Worm (Caenorhabditis elegans) whole organism, L3 larva: ENCODE results near the gene F28H7.7.

ENCODE experiments used
- R02D3.7 ChIP-seq: fragments of 150-350 bp; optimal IDR thresholded peaks from 2 replicates; lab custom pipeline; 2014; ENCODE audit warnings: missing biosample characterization, missing genetic modification characterization
- aly-2 ChIP-seq: fragments of 150-350 bp; optimal IDR thresholded peaks from 2 replicates; lab custom pipeline; 2014; ENCODE audit warnings: missing biosample characterization, missing genetic modification characterization
- ama-1 ChIP-seq: fragments of 150-350 bp; optimal IDR thresholded peaks from 2 replicates; lab custom pipeline; 2018
- ceh-16 ChIP-seq: sonication (generic microtip); optimal IDR thresholded peaks from 2 replicates; lab custom pipeline; 2017; ENCODE audit warnings: missing biosample characterization, missing genetic modification characterization
- ceh-28 ChIP-seq: fragments of 150-350 bp; optimal IDR thresholded peaks from 2 replicates; lab custom pipeline; 2014; ENCODE audit warnings: missing biosample characterization, missing genetic modification reagents, missing genetic modification characterization
- ceh-82 ChIP-seq: fragments of 150-350 bp; optimal IDR thresholded peaks from 2 replicates; lab custom pipeline; 2014; ENCODE audit warnings: missing biosample characterization, missing genetic modification characterization
- ceh-9 ChIP-seq: sonication (generic microtip); optimal IDR thresholded peaks from 2 replicates; lab custom pipeline; 2018; ENCODE audit warnings: missing biosample characterization, missing genetic modification characterization
- egl-27 ChIP-seq: sonication (generic microtip); optimal IDR thresholded peaks from 4 replicates; lab custom pipeline; 2017; ENCODE audit warnings: missing biosample characterization, missing genetic modification reagents, missing genetic modification characterization
- egl-5 ChIP-seq: fragments of 150-350 bp; optimal IDR thresholded peaks from 2 replicates; lab custom pipeline; 2017; ENCODE audit warnings: missing biosample characterization, missing genetic modification reagents, missing genetic modification characterization, inconsistent platforms
- elt-1 ChIP-seq: fragments of 150-350 bp; optimal IDR thresholded peaks from 2 replicates; lab custom pipeline; 2014; ENCODE audit warnings: missing biosample characterization, missing genetic modification characterization
- elt-2 ChIP-seq: sonication (generic microtip); optimal IDR thresholded peaks from 2 replicates; lab custom pipeline; 2016; ENCODE audit warnings: missing genetic modification reagents, mild to moderate bottlenecking, missing genetic modification characterization, missing compliant biosample characterization
- elt-3 ChIP-seq, 3 experiments: fragments of 150-350 bp in 1 of 3; sonication (generic microtip) in 2 of 3; optimal IDR thresholded peaks; 2 replicates in 2 of 3; 4 replicates in 1 of 3; lab custom pipeline; 2014 to 2017; ENCODE audit warnings: missing biosample characterization in 3 of 3, missing genetic modification characterization in 3 of 3
- eor-1 ChIP-seq, 2 experiments: fragments of 150-350 bp; optimal IDR thresholded peaks; 2 replicates each; lab custom pipeline; 2014 to 2018; ENCODE audit warnings: missing biosample characterization in 2 of 2, missing genetic modification characterization in 2 of 2
- fkh-10 ChIP-seq: sonication (generic microtip); optimal IDR thresholded peaks from 2 replicates; lab custom pipeline; 2017; ENCODE audit warnings: missing biosample characterization, missing genetic modification reagents, missing genetic modification characterization
- fkh-2 ChIP-seq: fragments of 150-350 bp; optimal IDR thresholded peaks from 2 replicates; lab custom pipeline; 2014; ENCODE audit warnings: missing biosample characterization, missing genetic modification reagents, missing genetic modification characterization
- fos-1 ChIP-seq: fragments of 150-350 bp; optimal IDR thresholded peaks from 2 replicates; lab custom pipeline; 2014; ENCODE audit warnings: missing biosample characterization, missing genetic modification characterization
- hmg-11 ChIP-seq: sonication (generic microtip); optimal IDR thresholded peaks from 2 replicates; lab custom pipeline; 2016; ENCODE audit warnings: missing genetic modification characterization, missing compliant biosample characterization
- jun-1 ChIP-seq: fragments of 150-350 bp; optimal IDR thresholded peaks from 2 replicates; lab custom pipeline; 2014; ENCODE audit warnings: missing biosample characterization, missing genetic modification reagents, missing genetic modification characterization
- lin-15B ChIP-seq: fragments of 150-350 bp; optimal IDR thresholded peaks from 2 replicates; lab custom pipeline; 2014; ENCODE audit warnings: missing biosample characterization, missing genetic modification characterization
- lin-39 ChIP-seq: fragments of 150-350 bp; optimal IDR thresholded peaks from 2 replicates; lab custom pipeline; 2018; ENCODE audit warnings: missing biosample characterization, missing genetic modification reagents, missing genetic modification characterization
- mdl-1 ChIP-seq: fragments of 150-350 bp; optimal IDR thresholded peaks from 2 replicates; lab custom pipeline; 2014; ENCODE audit warnings: missing biosample characterization, missing genetic modification characterization
- nfya-1 ChIP-seq: sonication (generic microtip); optimal IDR thresholded peaks from 2 replicates; lab custom pipeline; 2017; ENCODE audit warnings: missing genetic modification characterization, mild to moderate bottlenecking, missing compliant biosample characterization, antibody characterized with exemption, moderate library complexity; ENCODE audit not compliant: insufficient read depth
- nhr-11 ChIP-seq: fragments of 150-350 bp; optimal IDR thresholded peaks from 2 replicates; lab custom pipeline; 2014; ENCODE audit warnings: missing biosample characterization, missing genetic modification characterization
- nhr-12 ChIP-seq: fragments of 150-350 bp; optimal IDR thresholded peaks from 2 replicates; lab custom pipeline; 2014; ENCODE audit warnings: missing biosample characterization, missing genetic modification characterization
- nhr-23 ChIP-seq: fragments of 150-350 bp; optimal IDR thresholded peaks from 2 replicates; lab custom pipeline; 2014; ENCODE audit warnings: missing biosample characterization, missing genetic modification reagents, missing genetic modification characterization
- nhr-237 ChIP-seq: fragments of 150-350 bp; optimal IDR thresholded peaks from 2 replicates; lab custom pipeline; 2014; ENCODE audit warnings: missing biosample characterization, missing genetic modification characterization
- nhr-25 ChIP-seq: sonication (generic microtip); optimal IDR thresholded peaks from 2 replicates; lab custom pipeline; 2017; ENCODE audit warnings: missing biosample characterization, missing genetic modification characterization
- nhr-28 ChIP-seq: fragments of 150-350 bp; optimal IDR thresholded peaks from 2 replicates; lab custom pipeline; 2014; ENCODE audit warnings: missing biosample characterization, missing genetic modification characterization
- nhr-43 ChIP-seq: sonication (generic microtip); optimal IDR thresholded peaks from 2 replicates; lab custom pipeline; 2016; ENCODE audit warnings: mild to moderate bottlenecking, missing genetic modification characterization, missing compliant biosample characterization; ENCODE audit not compliant: poor library complexity, severe bottlenecking
- nhr-67 ChIP-seq: fragments of 150-350 bp; optimal IDR thresholded peaks from 2 replicates; lab custom pipeline; 2014; ENCODE audit warnings: missing biosample characterization, missing genetic modification characterization
- nhr-77 ChIP-seq: fragments of 150-350 bp; optimal IDR thresholded peaks from 2 replicates; lab custom pipeline; 2014; ENCODE audit warnings: missing biosample characterization, missing genetic modification characterization
- pha-4 ChIP-seq: fragments of 150-350 bp; optimal IDR thresholded peaks from 2 replicates; lab custom pipeline; 2014; ENCODE audit warnings: missing biosample characterization, missing genetic modification reagents, missing genetic modification characterization
- pqm-1 ChIP-seq: fragments of 150-350 bp; optimal IDR thresholded peaks from 2 replicates; lab custom pipeline; 2017; ENCODE audit warnings: missing biosample characterization, missing genetic modification characterization, inconsistent platforms
- sea-2 ChIP-seq: fragments of 150-350 bp; sonication (generic microtip); optimal IDR thresholded peaks from 4 replicates; lab custom pipeline; 2014; ENCODE audit warnings: missing biosample characterization, missing genetic modification reagents, missing genetic modification characterization
- skn-1 ChIP-seq: fragments of 150-350 bp; optimal IDR thresholded peaks from 2 replicates; lab custom pipeline; 2014; ENCODE audit warnings: missing biosample characterization, missing genetic modification characterization
- snpc-4 ChIP-seq: fragments of 150-350 bp; optimal IDR thresholded peaks from 2 replicates; lab custom pipeline; 2014; ENCODE audit warnings: missing biosample characterization, missing genetic modification characterization
- tbx-2 ChIP-seq: sonication (generic microtip); optimal IDR thresholded peaks from 2 replicates; lab custom pipeline; 2016; ENCODE audit warnings: mild to moderate bottlenecking, missing genetic modification characterization, missing compliant biosample characterization
- unc-39 ChIP-seq: sonication (generic microtip); optimal IDR thresholded peaks from 4 replicates; lab custom pipeline; 2017; ENCODE audit warnings: missing biosample characterization, missing genetic modification characterization
- unc-62 ChIP-seq: fragments of 150-350 bp; sonication (generic microtip); optimal IDR thresholded peaks from 4 replicates; lab custom pipeline; 2014; ENCODE audit warnings: missing biosample characterization, missing genetic modification reagents, missing genetic modification characterization
- ztf-11 ChIP-seq: fragments of 150-350 bp; optimal IDR thresholded peaks from 2 replicates; lab custom pipeline; 2014; ENCODE audit warnings: missing biosample characterization, missing genetic modification characterization
- ztf-4 ChIP-seq: fragments of 150-350 bp; optimal IDR thresholded peaks from 2 replicates; lab custom pipeline; 2014; ENCODE audit warnings: missing biosample characterization, missing genetic modification characterization

Gene F28H7.7

DNA sequence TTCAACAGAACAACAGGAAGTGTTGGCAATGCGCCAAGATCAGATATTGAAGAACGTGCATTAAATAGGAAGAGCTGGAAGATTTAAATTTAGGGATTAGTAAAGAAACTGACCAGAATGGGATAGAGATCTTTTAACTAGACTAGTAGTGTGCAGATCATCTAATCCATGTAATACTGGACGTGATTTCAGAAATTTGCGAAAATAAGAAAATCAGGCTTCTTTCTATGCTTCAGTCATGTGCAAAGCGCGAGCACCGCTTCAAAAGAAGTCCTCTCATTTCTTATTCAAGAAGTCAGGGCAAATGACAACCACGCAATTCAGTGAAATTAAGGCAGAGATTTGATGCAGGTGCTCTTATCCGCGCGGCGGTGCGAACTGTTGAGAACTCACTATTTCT is 35.9 kb downstream of the F28H7.7 start:
- TF ChIP-seq ceh-28 (tag; lab: Kevin White, UChicago) (no peak), ama-1 (lab: Kevin White, UChicago) (no peak), fos-1 (tag; lab: Kevin White, UChicago) (no peak), eor-1 (tag; optimal IDR thresholded peaks at IDR 0.05; lab: Kevin White, UChicago) (no peak), egl-5 (tag; lab: Kevin White, UChicago) (no peak), elt-3 (tag; optimal IDR thresholded peaks at IDR 0.05; lab: Kevin White, UChicago) (no peak), nfya-1 (no peak), elt-2 (tag; lab: Kevin White, UChicago) (no peak)

DNA sequence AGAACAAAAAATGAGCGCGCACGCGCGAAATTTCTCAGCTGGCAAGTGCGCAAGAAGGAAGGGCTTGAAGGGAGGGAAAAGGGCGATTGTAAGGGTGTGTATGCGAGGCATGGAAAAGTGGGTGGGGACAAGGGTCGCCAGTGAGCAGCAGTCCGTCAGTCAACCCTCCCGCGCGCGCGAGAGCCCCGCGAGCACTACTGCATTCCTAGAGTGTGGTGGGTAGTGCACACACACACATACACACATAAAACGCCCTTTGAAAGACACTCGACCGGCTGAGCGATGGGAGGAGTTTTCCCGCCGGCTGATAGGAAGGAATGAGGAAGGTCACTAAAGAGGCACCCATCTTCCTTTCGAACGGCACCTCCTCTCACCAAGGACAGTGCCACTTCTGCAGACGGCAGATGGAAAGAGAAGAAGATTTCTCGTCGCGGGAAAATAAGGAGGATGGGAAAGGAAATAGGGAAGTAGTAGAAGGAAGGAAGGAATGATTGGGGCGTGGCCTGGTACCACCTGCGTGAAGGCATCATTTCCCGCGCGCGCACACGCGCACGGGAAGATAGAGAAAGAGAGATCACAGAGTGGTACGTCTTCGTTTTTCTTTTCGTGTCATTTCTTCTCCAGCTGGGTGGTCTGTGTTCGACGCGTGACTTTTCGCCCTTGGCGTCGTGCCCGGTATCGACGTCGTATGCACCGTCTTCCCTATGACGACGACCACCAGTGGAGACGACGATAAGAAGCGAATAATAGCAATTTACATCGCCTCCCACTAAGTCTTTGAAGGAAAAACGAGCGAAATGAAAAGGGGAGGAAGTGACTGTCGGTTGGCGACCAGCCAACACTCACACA is 36.9 kb downstream of the F28H7.7 start:
- TF ChIP-seq aly-2 (tag; lab: Kevin White, UChicago) (no peak), nhr-23 (tag; lab: Kevin White, UChicago) (peak; percentile 95), egl-27 (peak; percentile 44), ceh-82 (tag; lab: Kevin White, UChicago) (no peak), fkh-2 (tag; lab: Kevin White, UChicago) (no peak), nhr-67 (tag; lab: Kevin White, UChicago) (no peak), hmg-11 (tag; lab: Kevin White, UChicago) (peak; percentile 33), lin-15B (tag; lab: Kevin White, UChicago) (no peak), tbx-2 (peak; percentile 34), ceh-16 (tag; lab: Kevin White, UChicago) (no peak), skn-1 (tag; lab: Kevin White, UChicago) (peak; percentile 5), pha-4 (tag; lab: Kevin White, UChicago) (no peak), R02D3.7 (tag; lab: Kevin White, UChicago) (no peak), ztf-4 (tag; lab: Kevin White, UChicago) (peak; percentile 28), nhr-25 (peak; percentile 81), mdl-1 (peak; percentile 63), jun-1 (tag; lab: Kevin White, UChicago) (peak; percentile 57), elt-3 (tag; optimal IDR thresholded peaks at IDR 0.05; lab: Kevin White, UChicago) (peak in 1 of 3 experiments; percentile 70), eor-1 (tag; optimal IDR thresholded peaks at IDR 0.05; lab: Kevin White, UChicago) (no peak), lin-39 (tag; lab: Kevin White, UChicago) (peak; percentile 78), sea-2 (GFP tag; lab: Kevin White, UChicago) (no peak), nhr-77 (tag; lab: Kevin White, UChicago) (no peak), nhr-43 (tag; lab: Kevin White, UChicago) (peak; percentile 96)

DNA sequence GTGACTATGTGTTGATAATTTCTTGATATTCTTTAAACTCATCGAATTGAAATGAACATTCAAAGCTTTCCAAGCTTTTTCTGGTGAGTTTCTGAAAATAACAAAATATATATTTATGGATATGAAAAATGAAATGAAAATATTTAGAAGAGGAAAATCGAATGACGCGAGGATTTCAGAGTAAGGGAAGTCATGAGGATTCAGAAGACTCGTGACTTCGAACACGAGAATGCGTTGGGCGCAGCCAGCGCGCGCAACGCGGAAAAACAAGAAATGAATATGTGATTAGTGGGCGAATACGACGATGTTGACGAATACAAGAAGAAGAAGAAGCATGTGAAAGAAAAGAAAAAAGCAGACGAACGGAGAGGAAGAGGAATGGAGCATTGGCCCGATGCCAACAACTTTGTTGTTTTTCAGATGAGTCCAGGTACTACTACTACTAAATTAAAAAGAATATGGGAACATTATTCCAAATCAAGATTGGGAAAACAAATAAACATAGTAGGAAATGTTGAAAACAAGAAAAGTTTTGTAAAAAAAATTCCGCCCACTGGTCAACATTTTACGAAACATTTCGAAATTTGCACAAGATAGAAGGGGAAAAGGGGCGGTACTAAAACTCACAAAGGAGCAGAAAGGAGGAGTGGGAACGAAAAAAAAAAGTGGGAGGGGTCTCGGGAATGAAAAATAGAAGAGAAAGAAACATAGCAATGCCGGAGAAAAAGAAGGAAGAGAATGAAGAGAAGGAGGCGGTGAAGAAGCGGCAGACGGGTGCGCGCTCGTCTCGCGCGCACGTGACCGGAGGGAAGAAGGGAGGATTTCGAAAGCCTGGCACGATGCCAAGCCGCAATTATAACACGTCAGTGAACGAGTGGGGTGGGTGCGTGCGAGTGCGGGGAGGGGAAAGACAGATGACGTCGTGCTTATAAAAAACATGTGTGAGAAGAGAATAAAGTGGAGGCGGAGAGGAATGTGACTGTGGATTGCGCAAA is 38.5 kb downstream of the F28H7.7 start:
- TF ChIP-seq sea-2 (GFP tag; lab: Kevin White, UChicago) (no peak), ceh-16 (tag; lab: Kevin White, UChicago) (peak; percentile 63), lin-39 (tag; lab: Kevin White, UChicago) (peak; percentile 100), tbx-2 (peak; percentile 89), nhr-77 (tag; lab: Kevin White, UChicago) (no peak), hmg-11 (tag; lab: Kevin White, UChicago) (peak; percentile 6), ztf-4 (tag; lab: Kevin White, UChicago) (peak; percentile 47), nhr-28 (no peak), fkh-10 (GFP tag; lab: Kevin White, UChicago) (peak; percentile 98), pha-4 (tag; lab: Kevin White, UChicago) (peak; percentile 83), fkh-2 (tag; lab: Kevin White, UChicago) (no peak), nhr-25 (peak; percentile 83), skn-1 (tag; lab: Kevin White, UChicago) (peak; percentile 66), elt-1 (tag; lab: Kevin White, UChicago) (peak; percentile 6), nhr-23 (tag; lab: Kevin White, UChicago) (peak; percentile 86), nfya-1 (peak; percentile 92), nhr-12 (tag; lab: Kevin White, UChicago) (no peak), nhr-43 (tag; lab: Kevin White, UChicago) (peak; percentile 87), lin-15B (tag; lab: Kevin White, UChicago) (peak; percentile 33), elt-3 (tag; optimal IDR thresholded peaks at IDR 0.05; lab: Kevin White, UChicago) (no peak), elt-2 (tag; lab: Kevin White, UChicago) (peak; percentile 57), nhr-237 (tag; lab: Kevin White, UChicago) (no peak), ceh-9 (tag; lab: Kevin White, UChicago) (no peak), nhr-11 (tag; lab: Kevin White, UChicago) (peak; percentile 85), unc-62 (GFP tag; lab: Kevin White, UChicago) (peak; percentile 44), ceh-82 (tag; lab: Kevin White, UChicago) (no peak), eor-1 (tag; optimal IDR thresholded peaks at IDR 0.05; lab: Kevin White, UChicago) (no peak), egl-5 (tag; lab: Kevin White, UChicago) (no peak), pqm-1 (tag; lab: Kevin White, UChicago) (peak; percentile 36), mdl-1 (peak; percentile 97), jun-1 (tag; lab: Kevin White, UChicago) (peak; percentile 87), ztf-11 (no peak), unc-39 (tag; lab: Kevin White, UChicago) (no peak), snpc-4 (tag; lab: Kevin White, UChicago) (peak; percentile 95), nhr-67 (tag; lab: Kevin White, UChicago) (no peak)
